Fruit fly (Drosophila melanogaster) S2 (cell line): ENCODE measurements around the gene Ip259.
A peak's percentile ranks its signal among the peaks of the same experiment; 100 is the strongest.

Source experiments
- CG8478 ChIP-seq: fragments of >200 bp; optimal IDR thresholded peaks from 2 replicates; lab custom pipeline; 2018
- CTCF ChIP-seq, 2 experiments: fragments of >200 bp; optimal IDR thresholded peaks; 2 replicates each; lab custom pipeline; 2018

DNA sequence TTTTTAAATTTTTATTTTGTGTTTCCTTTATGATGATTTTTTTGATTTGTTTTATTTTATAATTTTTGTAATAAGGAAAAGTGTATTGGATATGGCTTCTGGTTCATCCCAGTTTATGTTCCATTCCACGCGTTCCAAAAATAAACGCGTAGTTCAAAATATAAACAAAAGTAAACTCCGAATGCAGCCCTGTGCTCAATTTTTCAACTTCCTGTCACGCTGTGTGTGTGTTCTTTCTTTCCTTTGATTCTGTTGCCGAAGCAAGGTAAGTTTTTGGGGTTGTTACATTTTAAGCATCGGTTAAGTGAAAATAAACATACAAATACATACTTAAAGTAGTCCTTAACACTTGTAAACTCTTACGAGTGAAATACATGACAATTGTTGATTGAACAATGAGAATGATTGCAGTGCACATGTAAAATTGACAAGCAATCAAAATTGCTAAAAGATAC is at the start of gene Ip259, which contains the start of gene RpS27A:
- TF ChIP-seq CG8478 (lab: Kevin White, UChicago) (no peak), CTCF (optimal IDR thresholded peaks at IDR 0.05; lab: Kevin White, UChicago) (peak in 1 of 2 experiments; percentile 11)
